Fruit fly (Drosophila melanogaster) whole organism, pupa: ENCODE measurements around the gene CG5171.

ENCODE experiments used
- CG32121 ChIP-seq: fragments of 200-800 bp; sonication (Bioruptor generic); IDR thresholded peaks from 2 replicates; pipeline ENCODE4 v1.3.6; 2022; ENCODE audit warnings: missing biosample characterization, missing genetic modification characterization
- CG8159 ChIP-seq: fragments of 200-800 bp; sonication (Bioruptor generic); optimal IDR thresholded peaks from 3 replicates; lab custom pipeline; 2018; ENCODE audit warnings: missing biosample characterization, mild to moderate bottlenecking, missing genetic modification characterization, moderate library complexity
- CG8301 ChIP-seq: fragments of 200-800 bp; sonication (Bioruptor generic); optimal IDR thresholded peaks from 2 replicates; lab custom pipeline; 2018; ENCODE audit warnings: missing biosample characterization, mild to moderate bottlenecking, missing genetic modification characterization
- D1 ChIP-seq: fragments of 200-800 bp; sonication (Bioruptor generic); optimal IDR thresholded peaks from 2 replicates; lab custom pipeline; 2018; ENCODE audit warnings: missing biosample characterization, mild to moderate bottlenecking, missing genetic modification characterization, moderate library complexity
- Pif1B ChIP-seq: fragments of 200-800 bp; sonication (Bioruptor generic); optimal IDR thresholded peaks from 3 replicates; lab custom pipeline; 2016; ENCODE audit warnings: missing biosample characterization, missing genetic modification characterization

DNA sequence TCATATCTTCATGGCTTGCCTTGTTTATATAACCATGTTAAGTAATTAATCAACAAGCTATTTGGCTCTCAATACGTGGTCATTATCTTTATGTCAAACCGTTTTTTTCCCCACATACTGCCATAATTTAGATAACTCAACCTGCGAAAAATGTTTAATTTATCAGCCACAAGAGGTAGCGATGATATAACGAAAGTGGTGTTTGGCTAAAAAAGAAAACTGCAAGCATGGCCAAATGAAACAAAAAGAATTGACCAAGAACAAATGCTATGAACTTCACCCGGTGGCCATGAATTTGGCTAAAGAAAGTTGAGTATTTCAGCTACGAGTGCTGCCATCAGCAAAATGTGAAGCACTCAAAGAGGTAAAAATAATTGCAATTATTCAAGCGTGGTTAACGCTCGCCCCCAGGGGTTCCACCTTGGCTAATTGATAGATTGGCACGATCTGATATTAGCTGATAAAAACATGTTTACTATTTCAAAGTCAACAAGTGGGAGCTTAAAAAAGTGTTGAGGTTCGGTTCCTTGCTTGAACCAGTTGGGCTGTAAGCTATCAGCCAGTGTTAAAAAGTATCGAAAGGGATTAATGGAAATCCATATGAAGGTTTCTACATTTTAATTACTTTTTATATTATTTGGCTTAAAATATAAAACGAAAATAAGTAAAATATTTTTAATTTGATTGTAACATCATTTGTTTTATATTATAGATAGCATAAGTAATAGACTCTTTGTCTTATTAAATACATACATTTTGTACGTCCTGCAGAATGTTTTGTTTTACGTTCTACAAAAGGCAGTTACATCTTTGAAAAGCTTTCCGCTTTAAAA, 35.6 kb downstream of the CG5171 start:
- TF ChIP-seq CG8159 (tag; lab: Kevin White, UChicago) (no peak), CG32121 (GFP tag; lab: Robert Waterston, UW) (no peak), D1 (tag; lab: Kevin White, UChicago) (no peak), Pif1B (GFP tag; lab: Kevin White, UChicago) (no peak), CG8301 (tag; lab: Kevin White, UChicago) (no peak)
